Worm (Caenorhabditis elegans): ENCODE results near the gene srz-101.

The srz-101 gene

ce11 chrV:16694538-16694937, at the start of gene srz-101:
srz-101 (plus strand) TSS chrV:16694838.
- TF ChIP-seq ztf-3 (GFP tag; optimal IDR thresholded peaks at IDR 0.05) (no peak), Y56A3A.18 (GFP tag; IDR thresholded peaks at IDR 0.05) (no peak), K11D2.4 (GFP tag; IDR thresholded peaks at IDR 0.05) (no peak), hlh-12 (tag; optimal IDR thresholded peaks at IDR 0.05) (no peak), mel-28 (tag; optimal IDR thresholded peaks at IDR 0.05; ENCODE audit: borderline replicate concordance) (no peak), ceh-40 (GFP tag; IDR thresholded peaks at IDR 0.05) (no peak), let-526 (GFP tag; IDR thresholded peaks at IDR 0.05) (no peak), ceh-100 (GFP tag; IDR thresholded peaks at IDR 0.05) (no peak), T07F8.4 (tag; optimal IDR thresholded peaks at IDR 0.05) (no peak)

ce11 chrV:16645201-16645940, 49.3 kb upstream of the srz-101 start, which contains the start of gene W06G6.17:
W06G6.17 (minus strand) TSS chrV:16645251.
- TF ChIP-seq die-1 (tag; optimal IDR thresholded peaks at IDR 0.05), result peak; percentile 56
- TF ChIP-seq Y53G8AR.9 (GFP tag; conservative IDR thresholded peaks at IDR 0.05), result no peak
- no peak for TF ChIP-seq hlh-26 (GFP tag; conservative IDR thresholded peaks at IDR 0.05)
- no peak for TF ChIP-seq let-607 (tag; optimal IDR thresholded peaks at IDR 0.05)
- TF ChIP-seq snpc-1.1 (tag; optimal IDR thresholded peaks at IDR 0.05; ENCODE audit: insufficient read depth), result peak; percentile 56
- TF ChIP-seq hmg-1.2 (GFP tag; IDR thresholded peaks at IDR 0.05), result peak; percentile 33; the same call in 1 of the 2 replicates
- no peak for TF ChIP-seq F37B4.10 (GFP tag; IDR thresholded peaks at IDR 0.05)
- no peak for TF ChIP-seq fkh-3 (tag; optimal IDR thresholded peaks at IDR 0.05)
- TF ChIP-seq K11D2.4 (GFP tag; IDR thresholded peaks at IDR 0.05), result no peak
- peak; percentile 56 for TF ChIP-seq him-1 (tag; optimal IDR thresholded peaks at IDR 0.05)
- TF ChIP-seq gei-17 (GFP tag; optimal IDR thresholded peaks at IDR 0.05), result no peak
- peak; percentile 15 for TF ChIP-seq snpc-4 (GFP tag; optimal IDR thresholded peaks at IDR 0.05)
- TF ChIP-seq snpc-4 (tag; optimal IDR thresholded peaks at IDR 0.05), result peak in 3 of 4 experiments; percentile 42 to 86 (median 79)
- TF ChIP-seq let-526 (GFP tag; IDR thresholded peaks at IDR 0.05), result no peak
- TF ChIP-seq lag-1 (GFP tag; IDR thresholded peaks at IDR 0.05), result no peak
- TF ChIP-seq bed-1 (GFP tag; IDR thresholded peaks at IDR 0.05), result no peak
- TF ChIP-seq ztf-22 (GFP tag; optimal IDR thresholded peaks at IDR 0.05), result no peak
- TF ChIP-seq tbp1 (GFP tag; optimal IDR thresholded peaks at IDR 0.05), result peak; percentile 86
- no peak for TF ChIP-seq egl-18 (GFP tag; IDR thresholded peaks at IDR 0.05)
- peak; percentile 72; the same call in 1 of the 2 replicates for TF ChIP-seq attf-6 (GFP tag; IDR thresholded peaks at IDR 0.05)
- TF ChIP-seq lin-26 (GFP tag; IDR thresholded peaks at IDR 0.05), result peak; percentile 62; the same call in 1 of the 2 replicates
- no peak for TF ChIP-seq tlf-1 (GFP tag; optimal IDR thresholded peaks at IDR 0.05)
- peak; percentile 64 for TF ChIP-seq B0261.1 (tag; optimal IDR thresholded peaks at IDR 0.05)
- peak; percentile 48 for TF ChIP-seq nhr-90 (tag; optimal IDR thresholded peaks at IDR 0.05)
- TF ChIP-seq ztf-25 (GFP tag; IDR thresholded peaks at IDR 0.05), result 0 out of 2 replicates have a peak, but pooled peaks have one; percentile 20
- TF ChIP-seq nhr-120 (GFP tag; IDR thresholded peaks at IDR 0.05), result no peak
- TF ChIP-seq ztf-6 (GFP tag; IDR thresholded peaks at IDR 0.05), result no peak
- no peak for TF ChIP-seq nhr-27 (tag; optimal IDR thresholded peaks at IDR 0.05)
- no peak for TF ChIP-seq unc-62 (GFP tag; optimal IDR thresholded peaks at IDR 0.05)
- peak; percentile 63 for TF ChIP-seq rpc-1 (optimal IDR thresholded peaks at IDR 0.05)
- TF ChIP-seq rpc-1 (tag; optimal IDR thresholded peaks at IDR 0.05), result peak; percentile 78
- peak; percentile 20 for TF ChIP-seq ztf-18 (tag; optimal IDR thresholded peaks at IDR 0.05)
- no peak for TF ChIP-seq F57A8.1 (GFP tag; optimal IDR thresholded peaks at IDR 0.05)
- no peak for TF ChIP-seq rec-8 (tag; optimal IDR thresholded peaks at IDR 0.05)
- TF ChIP-seq nfya-1 (tag; optimal IDR thresholded peaks at IDR 0.05; ENCODE audit: borderline replicate concordance, insufficient read depth), result no peak
- no peak for TF ChIP-seq Y95B8A.8 (GFP tag; IDR thresholded peaks at IDR 0.05)
- no peak for TF ChIP-seq somi-1 (GFP tag; optimal IDR thresholded peaks at IDR 0.05)
- no peak for TF ChIP-seq ekl-4 (GFP tag; IDR thresholded peaks at IDR 0.05)
- TF ChIP-seq C17E4.6 (GFP tag; IDR thresholded peaks at IDR 0.05), result no peak
